Comparison of ENCODE assay signal across 2 fruit fly cellular contexts in the genomic region with DNA sequence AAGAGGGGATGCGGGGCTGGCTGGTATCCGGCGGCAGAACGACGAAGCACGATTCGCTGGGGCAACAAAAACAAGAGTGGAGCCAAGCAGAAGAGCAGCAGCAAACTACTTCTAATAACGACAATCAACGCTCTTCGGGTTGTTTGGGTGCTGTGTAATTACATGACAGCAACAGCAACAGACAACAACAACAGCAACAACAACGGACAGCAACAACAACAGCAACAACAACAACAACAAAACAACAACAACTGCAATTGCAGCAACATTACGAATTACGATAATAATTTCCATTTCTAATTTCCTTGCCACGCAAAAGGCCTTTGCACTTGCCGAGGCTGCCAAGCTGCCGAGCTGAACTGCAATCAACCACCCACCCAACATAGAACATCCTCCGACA.
TF ChIP-seq lines count a peak whose summit lies in the region.

No protein-coding gene starts in this region.

- TF ChIP-seq CTCF in whole organism, embryonic (GFP tag; optimal IDR thresholded peaks at IDR 0.05; lab: Kevin White, UChicago) = no peak

TF ChIP-seq in whole organism, embryonic, 481 proteins besides CTCF, POLR2A, EP300 and RAD21:
- no peak for TF ChIP-seq CG7372 (GFP tag; IDR thresholded peaks at IDR 0.05; lab: Robert Waterston, UW)
- peak; percentile 56; the same call in 1 of the 2 replicates for TF ChIP-seq CG4360 (GFP tag; IDR thresholded peaks at IDR 0.05; lab: Robert Waterston, UW)
- no peak for TF ChIP-seq CG15601 (tag; optimal IDR thresholded peaks at IDR 0.05; lab: Kevin White, UChicago)
- no peak for TF ChIP-seq al (GFP tag; IDR thresholded peaks at IDR 0.05; lab: Robert Waterston, UW)
- no peak for TF ChIP-seq Deaf1 (tag; optimal IDR thresholded peaks at IDR 0.05; lab: Kevin White, UChicago)
- TF ChIP-seq Scr (GFP tag; IDR thresholded peaks at IDR 0.05; lab: Robert Waterston, UW; ENCODE audit: partially characterized antibody) = no peak

TF ChIP-seq in whole organism, wandering third instar larva, 38 proteins besides CTCF, POLR2A, EP300 and RAD21:
- TF ChIP-seq dl (GFP tag; optimal IDR thresholded peaks at IDR 0.05; lab: Kevin White, UChicago; ENCODE audit: insufficient read depth in 1 of 2, partially characterized antibody in 2 of 2) (no peak), dsf (GFP tag; optimal IDR thresholded peaks at IDR 0.05; lab: Kevin White, UChicago; ENCODE audit: borderline replicate concordance) (no peak), ey (GFP tag; optimal IDR thresholded peaks at IDR 0.05; lab: Kevin White, UChicago) (no peak), lola (GFP tag; optimal IDR thresholded peaks at IDR 0.05; lab: Kevin White, UChicago) (no peak), Dfd (GFP tag; optimal IDR thresholded peaks at IDR 0.05; lab: Kevin White, UChicago) (peak; percentile 54), Mio (GFP tag; optimal IDR thresholded peaks at IDR 0.05; lab: Kevin White, UChicago) (no peak)
